Fruit fly (Drosophila melanogaster) whole organism, embryonic: ENCODE data around the gene CG34436.
A peak's percentile ranks its signal among the peaks of the same experiment; 100 is the strongest.

Source experiments
- B-H2 ChIP-seq: fragments of 200-800 bp; sonication (Bioruptor generic); optimal IDR thresholded peaks from 2 replicates; lab custom pipeline; 2018; ENCODE audit warnings: missing biosample characterization, mild to moderate bottlenecking, missing genetic modification characterization
- BEAF-32 ChIP-seq: fragments of 200-800 bp; sonication (Bioruptor generic); optimal IDR thresholded peaks from 3 replicates; lab custom pipeline; 2017; ENCODE audit warnings: missing biosample characterization, missing genetic modification characterization, mild to moderate bottlenecking, moderate library complexity, missing genetic modification reagents
- CG10274 ChIP-seq: fragments of 200-800 bp; sonication (Bioruptor generic); optimal IDR thresholded peaks from 3 replicates; lab custom pipeline; 2017; ENCODE audit warnings: missing biosample characterization, mild to moderate bottlenecking, missing genetic modification characterization
- CG12391 ChIP-seq: fragments of 200-800 bp; sonication (Bioruptor generic); optimal IDR thresholded peaks from 3 replicates; lab custom pipeline; 2018; ENCODE audit warnings: missing biosample characterization, mild to moderate bottlenecking, missing genetic modification characterization, moderate library complexity
- CG12744 ChIP-seq: fragments of 200-800 bp; sonication (Bioruptor generic); optimal IDR thresholded peaks from 2 replicates; lab custom pipeline; 2016; ENCODE audit warnings: missing biosample characterization, missing genetic modification characterization
- CG13123 ChIP-seq: fragments of 200-800 bp; sonication (Bioruptor generic); optimal IDR thresholded peaks from 2 replicates; lab custom pipeline; 2016; ENCODE audit warnings: missing biosample characterization, missing genetic modification characterization
- CG15479 ChIP-seq: fragments of 200-800 bp; sonication (Bioruptor generic); optimal IDR thresholded peaks from 3 replicates; lab custom pipeline; 2019; ENCODE audit warnings: missing biosample characterization, mild to moderate bottlenecking, missing genetic modification characterization, moderate library complexity
- CG15601 ChIP-seq: fragments of 200-800 bp; sonication (Bioruptor generic); optimal IDR thresholded peaks from 3 replicates; lab custom pipeline; 2019; ENCODE audit warnings: missing biosample characterization, mild to moderate bottlenecking, missing genetic modification characterization, moderate library complexity
- CG1647 ChIP-seq: fragments of 200-800 bp; sonication (Bioruptor generic); optimal IDR thresholded peaks from 3 replicates; lab custom pipeline; 2016; ENCODE audit warnings: missing biosample characterization, missing genetic modification characterization
- CG17912 ChIP-seq: fragments of 200-800 bp; sonication (Bioruptor generic); optimal IDR thresholded peaks from 2 replicates; lab custom pipeline; 2018; ENCODE audit warnings: missing biosample characterization, mild to moderate bottlenecking, missing genetic modification characterization
- CG1792 ChIP-seq: fragments of 200-800 bp; sonication (Bioruptor generic); optimal IDR thresholded peaks from 2 replicates; lab custom pipeline; 2016; ENCODE audit warnings: missing biosample characterization, missing genetic modification characterization
- CG3065 ChIP-seq: fragments of 200-800 bp; sonication (Bioruptor generic); optimal IDR thresholded peaks from 2 replicates; lab custom pipeline; 2016; ENCODE audit warnings: missing biosample characterization, missing genetic modification characterization
- CG31224 ChIP-seq: fragments of 200-800 bp; sonication (Bioruptor generic); IDR thresholded peaks from 2 replicates; pipeline ENCODE4 v1.3.6; 2022; ENCODE audit warnings: missing biosample characterization, missing genetic modification characterization
- CG7372 ChIP-seq: fragments of 200-800 bp; sonication (Bioruptor generic); IDR thresholded peaks from 2 replicates; pipeline ENCODE4 v1.3.6; 2022; ENCODE audit warnings: missing biosample characterization, missing genetic modification characterization
- CG7556 ChIP-seq: fragments of 200-800 bp; sonication (Bioruptor generic); optimal IDR thresholded peaks from 2 replicates; lab custom pipeline; 2017; ENCODE audit warnings: missing biosample characterization, mild to moderate bottlenecking, missing genetic modification characterization
- CG7839 ChIP-seq: fragments of 200-800 bp; sonication (Bioruptor generic); optimal IDR thresholded peaks from 3 replicates; lab custom pipeline; 2018; ENCODE audit warnings: missing biosample characterization, mild to moderate bottlenecking, missing genetic modification characterization, moderate library complexity
- CG9609 ChIP-seq: fragments of 200-800 bp; sonication (Bioruptor generic); optimal IDR thresholded peaks from 3 replicates; lab custom pipeline; 2016; ENCODE audit warnings: missing biosample characterization, missing genetic modification characterization
- CG9876 ChIP-seq: fragments of 200-800 bp; sonication (Bioruptor generic); optimal IDR thresholded peaks from 2 replicates; lab custom pipeline; 2016; ENCODE audit warnings: missing biosample characterization, missing genetic modification characterization
- D ChIP-seq, 2 experiments: fragments of 200-800 bp in 1 of 2; fragments of >200 bp in 1 of 2; sonication (Bioruptor generic) in 1 of 2; optimal IDR thresholded peaks; 2 replicates in 1 of 2; 3 replicates in 1 of 2; lab custom pipeline; 2017; ENCODE audit warnings: mild to moderate bottlenecking in 1 of 2, missing biosample characterization in 1 of 2, missing genetic modification characterization in 1 of 2, missing genetic modification reagents in 1 of 2
- Dll ChIP-seq: fragments of 200-800 bp; sonication (Bioruptor generic); IDR thresholded peaks from 4 replicates; pipeline ENCODE4 v1.3.6; 2022; ENCODE audit warnings: missing biosample characterization, missing genetic modification characterization; ENCODE audit not compliant: partially characterized antibody
- Doc3 ChIP-seq: fragments of 200-800 bp; sonication (Bioruptor generic); IDR thresholded peaks from 3 replicates; pipeline ENCODE4 v1.3.6; 2022; ENCODE audit warnings: missing biosample characterization, missing genetic modification characterization; ENCODE audit not compliant: partially characterized antibody
- HLH3B ChIP-seq: fragments of 200-800 bp; sonication (Bioruptor generic); IDR thresholded peaks from 2 replicates; pipeline ENCODE4 v1.3.6; 2022; ENCODE audit warnings: missing biosample characterization, missing genetic modification characterization
- HLHmδ ChIP-seq: fragments of 200-800 bp; sonication (Bioruptor generic); optimal IDR thresholded peaks from 2 replicates; lab custom pipeline; 2018; ENCODE audit warnings: missing biosample characterization, mild to moderate bottlenecking, missing genetic modification characterization, moderate library complexity
- Hand ChIP-seq: fragments of 200-800 bp; sonication (Bioruptor generic); optimal IDR thresholded peaks from 2 replicates; lab custom pipeline; 2017; ENCODE audit warnings: mild to moderate bottlenecking, missing biosample characterization, missing genetic modification reagents, missing genetic modification characterization
- Jarid2 ChIP-seq: fragments of 200-800 bp; sonication (Bioruptor generic); optimal IDR thresholded peaks from 3 replicates; lab custom pipeline; 2017; ENCODE audit warnings: mild to moderate bottlenecking, missing biosample characterization, missing genetic modification reagents, missing genetic modification characterization
- Mad ChIP-seq: fragments of 200-800 bp; sonication (Bioruptor generic); optimal IDR thresholded peaks from 2 replicates; lab custom pipeline; 2016; ENCODE audit warnings: missing biosample characterization, missing genetic modification characterization
- Oaz ChIP-seq: fragments of 200-800 bp; sonication (Bioruptor generic); IDR thresholded peaks from 2 replicates; pipeline ENCODE4 v1.3.6; 2022; ENCODE audit warnings: missing biosample characterization, missing genetic modification characterization
- Optix ChIP-seq: fragments of 200-800 bp; sonication (Bioruptor generic); IDR thresholded peaks from 3 replicates; pipeline ENCODE4 v1.3.6; 2022; ENCODE audit warnings: missing biosample characterization, missing genetic modification characterization
- Ravus ChIP-seq: fragments of 200-800 bp; sonication (Bioruptor generic); IDR thresholded peaks from 2 replicates; pipeline ENCODE4 v1.3.6; 2022; ENCODE audit warnings: missing biosample characterization, missing genetic modification characterization
- Sox102F ChIP-seq: fragments of 200-800 bp; sonication (Bioruptor generic); optimal IDR thresholded peaks from 2 replicates; lab custom pipeline; 2018; ENCODE audit warnings: missing biosample characterization, mild to moderate bottlenecking, missing genetic modification characterization, moderate library complexity
- Ssrp ChIP-seq: fragments of 200-800 bp; sonication (Bioruptor generic); optimal IDR thresholded peaks from 2 replicates; lab custom pipeline; 2018; ENCODE audit warnings: missing biosample characterization, mild to moderate bottlenecking, missing genetic modification characterization, moderate library complexity
- dan ChIP-seq: fragments of 200-800 bp; sonication (Bioruptor generic); IDR thresholded peaks from 2 replicates; pipeline ENCODE4 v1.3.6; 2022; ENCODE audit warnings: missing biosample characterization, missing genetic modification characterization
- ham ChIP-seq: fragments of 200-800 bp; sonication (Bioruptor generic); IDR thresholded peaks from 2 replicates; pipeline ENCODE4 v1.3.6; 2022; ENCODE audit warnings: missing biosample characterization, missing genetic modification characterization
- her ChIP-seq: fragments of 200-800 bp; sonication (Bioruptor generic); optimal IDR thresholded peaks from 2 replicates; lab custom pipeline; 2016; ENCODE audit warnings: missing biosample characterization, missing genetic modification characterization
- lbe ChIP-seq: fragments of 200-800 bp; sonication (Bioruptor generic); optimal IDR thresholded peaks from 2 replicates; lab custom pipeline; 2016; ENCODE audit warnings: missing biosample characterization, mild to moderate bottlenecking, missing genetic modification characterization
- lilli ChIP-seq: fragments of 200-800 bp; sonication (Bioruptor generic); optimal IDR thresholded peaks from 3 replicates; lab custom pipeline; 2016; ENCODE audit warnings: missing biosample characterization, missing genetic modification characterization
- mld ChIP-seq: fragments of 200-800 bp; sonication (Bioruptor generic); IDR thresholded peaks from 3 replicates; pipeline ENCODE4 v1.3.6; 2022; ENCODE audit warnings: missing biosample characterization, missing genetic modification characterization; ENCODE audit not compliant: partially characterized antibody
- nmo ChIP-seq: fragments of 200-800 bp; sonication (Bioruptor generic); optimal IDR thresholded peaks from 2 replicates; lab custom pipeline; 2018; ENCODE audit warnings: missing biosample characterization, mild to moderate bottlenecking, missing genetic modification characterization, moderate library complexity
- otp ChIP-seq: fragments of 200-800 bp; sonication (Bioruptor generic); IDR thresholded peaks from 3 replicates; pipeline ENCODE4, ENCODE4 v1.3.6; 2022; ENCODE audit warnings: missing biosample characterization, missing genetic modification characterization
- pho ChIP-seq: fragments of 200-800 bp; sonication (Bioruptor generic); optimal IDR thresholded peaks from 2 replicates; lab custom pipeline; 2016; ENCODE audit warnings: missing biosample characterization, missing genetic modification characterization
- pita ChIP-seq: fragments of 200-800 bp; sonication (Bioruptor generic); optimal IDR thresholded peaks from 2 replicates; lab custom pipeline; 2017; ENCODE audit warnings: missing biosample characterization, mild to moderate bottlenecking, missing genetic modification characterization
- prd ChIP-seq, 3 experiments: fragments of >200 bp in 2 of 3; fragments of 200-800 bp in 1 of 3; sonication (Bioruptor generic) in 1 of 3; optimal IDR thresholded peaks in 2 of 3; IDR thresholded peaks in 1 of 3; 2 replicates in 2 of 3; 3 replicates in 1 of 3; pipeline versions ENCODE4 v1.3.6 to Lab custom; 2017 to 2022; ENCODE audit warnings: missing biosample characterization in 1 of 3, missing genetic modification characterization in 1 of 3
- pum ChIP-seq: fragments of 200-800 bp; sonication (Bioruptor generic); optimal IDR thresholded peaks from 2 replicates; lab custom pipeline; 2016; ENCODE audit warnings: missing biosample characterization, missing genetic modification characterization
- row ChIP-seq: fragments of 200-800 bp; sonication (Bioruptor generic); IDR thresholded peaks from 3 replicates; pipeline ENCODE4 v1.3.6; 2022; ENCODE audit warnings: missing biosample characterization, missing genetic modification characterization
- run ChIP-seq: fragments of 200-800 bp; sonication (Bioruptor generic); optimal IDR thresholded peaks from 3 replicates; lab custom pipeline; 2018; ENCODE audit warnings: missing biosample characterization, mild to moderate bottlenecking, missing genetic modification characterization
- shn ChIP-seq: fragments of 200-800 bp; sonication (Bioruptor generic); optimal IDR thresholded peaks from 3 replicates; lab custom pipeline; 2016; ENCODE audit warnings: missing biosample characterization, missing genetic modification characterization
- sqz ChIP-seq: fragments of 200-800 bp; sonication (Bioruptor generic); optimal IDR thresholded peaks from 3 replicates; lab custom pipeline; 2018; ENCODE audit warnings: missing biosample characterization, mild to moderate bottlenecking, missing genetic modification characterization
- stc ChIP-seq: fragments of 200-800 bp; sonication (Bioruptor generic); IDR thresholded peaks from 2 replicates; pipeline ENCODE4 v1.3.6; 2022; ENCODE audit warnings: missing biosample characterization, missing genetic modification characterization
- tna ChIP-seq: fragments of 200-800 bp; sonication (Bioruptor generic); IDR thresholded peaks from 2 replicates; pipeline ENCODE4 v1.3.6; 2022; ENCODE audit warnings: missing biosample characterization, missing genetic modification characterization; ENCODE audit not compliant: partially characterized antibody
- vnd ChIP-seq: fragments of 200-800 bp; sonication (Bioruptor generic); IDR thresholded peaks from 3 replicates; pipeline ENCODE4 v1.3.6; 2022; ENCODE audit warnings: missing biosample characterization, missing genetic modification characterization; ENCODE audit not compliant: partially characterized antibody

Gene CG34436

DNA sequence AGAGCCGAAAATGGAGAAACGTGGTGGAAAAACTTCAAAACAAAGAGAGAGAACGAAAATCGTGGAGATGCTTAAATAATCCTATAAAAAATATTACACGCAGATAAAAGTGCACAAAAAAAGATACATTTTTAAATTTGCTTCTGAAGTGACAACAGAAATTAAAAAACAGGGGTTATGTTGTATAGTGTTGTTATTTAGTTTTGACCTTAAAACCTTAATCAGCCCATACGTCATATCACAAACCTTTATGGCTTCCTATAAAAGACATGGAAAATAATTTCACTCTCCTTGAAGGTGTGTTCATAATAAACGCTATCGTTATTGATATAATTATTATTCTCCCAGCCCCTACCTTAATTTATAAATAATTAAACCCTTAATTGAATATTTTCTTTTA is 44.8 kb downstream of the CG34436 start (continued):
- TF ChIP-seq Mad (GFP tag; lab: Kevin White, UChicago) (no peak), CG15601 (tag; lab: Kevin White, UChicago) (no peak), CG12391 (tag; lab: Kevin White, UChicago) (peak; percentile 49), Sox102F (GFP tag; lab: Kevin White, UChicago) (peak; percentile 64), HLHmδ (GFP tag; lab: Kevin White, UChicago) (no peak), Hand (GFP tag; lab: Kevin White, UChicago) (no peak), Oaz (GFP tag; lab: Robert Waterston, UW) (no peak), ham (GFP tag; lab: Robert Waterston, UW) (no peak), CG9609 (peak; percentile 9), Optix (GFP tag; lab: Robert Waterston, UW) (no peak), sqz (GFP tag; lab: Kevin White, UChicago) (no peak), prd (optimal IDR thresholded peaks at IDR 0.05; lab: Kevin White, UChicago) (no peak), prd (GFP tag; IDR thresholded peaks at IDR 0.05; lab: Robert Waterston, UW) (no peak), CG9876 (no peak), CG15479 (no peak), run (tag; lab: Kevin White, UChicago) (no peak), CG10274 (no peak), row (GFP tag; lab: Robert Waterston, UW) (no peak), D (optimal IDR thresholded peaks at IDR 0.05; lab: Kevin White, UChicago) (no peak), D (GFP tag; optimal IDR thresholded peaks at IDR 0.05; lab: Kevin White, UChicago) (no peak), CG7839 (peak; percentile 64), lbe (GFP tag; lab: Kevin White, UChicago) (no peak), lilli (GFP tag; lab: Kevin White, UChicago) (peak; percentile 18), CG1647 (GFP tag; lab: Kevin White, UChicago) (no peak), pho (GFP tag; lab: Kevin White, UChicago) (peak; percentile 1), Jarid2 (GFP tag; lab: Kevin White, UChicago) (no peak), HLH3B (GFP tag; lab: Robert Waterston, UW) (no peak), Ssrp (peak; percentile 19), B-H2 (GFP tag; lab: Kevin White, UChicago) (no peak), CG31224 (GFP tag; lab: Robert Waterston, UW) (no peak), CG17912 (GFP tag; lab: Kevin White, UChicago) (no peak), CG3065 (GFP tag; lab: Kevin White, UChicago) (no peak), CG1792 (GFP tag; lab: Kevin White, UChicago) (no peak), CG12744 (peak; percentile 36), Dll (GFP tag; lab: Robert Waterston, UW) (no peak), nmo (peak; percentile 55), CG7556 (GFP tag; lab: Kevin White, UChicago) (peak; percentile 32), tna (GFP tag; lab: Robert Waterston, UW) (no peak), CG7372 (GFP tag; lab: Robert Waterston, UW) (no peak), shn (GFP tag; lab: Kevin White, UChicago) (no peak), stc (GFP tag; lab: Robert Waterston, UW) (no peak), dan (GFP tag; lab: Robert Waterston, UW) (no peak), pita (GFP tag; lab: Kevin White, UChicago) (no peak), pum (no peak), Ravus (GFP tag; lab: Robert Waterston, UW) (no peak), otp (no peak), BEAF-32 (GFP tag; lab: Kevin White, UChicago) (no peak), vnd (GFP tag; lab: Robert Waterston, UW) (no peak), Doc3 (GFP tag; lab: Robert Waterston, UW) (no peak), her (no peak), mld (GFP tag; lab: Robert Waterston, UW) (no peak), CG13123 (GFP tag; lab: Kevin White, UChicago) (no peak)
